Fruit fly (Drosophila melanogaster): ENCODE data around the gene CG42237.
A peak's percentile ranks its signal among the peaks of the same experiment; 100 is the strongest.

DNA sequence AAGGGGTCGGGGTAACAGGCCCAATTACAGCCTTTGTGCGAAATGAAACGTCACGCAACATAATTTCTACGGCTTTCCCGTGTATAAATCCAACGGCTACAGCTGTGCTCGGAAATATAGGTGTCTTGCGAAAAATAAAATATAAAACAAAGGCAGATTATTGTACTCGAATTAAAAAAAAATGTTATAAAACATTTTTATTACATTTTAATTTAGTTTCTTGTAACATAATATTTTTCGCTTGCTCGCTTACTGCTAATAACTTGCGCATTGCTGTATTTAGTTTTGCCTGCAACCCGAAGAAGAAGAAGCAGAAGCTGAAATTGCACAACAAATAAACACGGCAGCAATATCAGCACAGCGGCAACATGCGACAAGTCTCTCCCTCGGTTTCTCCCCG lies 28.2 kb downstream of the CG42237 start:
- TF ChIP-seq Abd-B (GFP tag; optimal IDR thresholded peaks at IDR 0.05), result no peak
- TF ChIP-seq Dfd (GFP tag; optimal IDR thresholded peaks at IDR 0.05), result no peak
- peak; percentile 46 for TF ChIP-seq fru (GFP tag; optimal IDR thresholded peaks at IDR 0.05)
- TF ChIP-seq OdsH (GFP tag; optimal IDR thresholded peaks at IDR 0.05), result peak; percentile 27
- TF ChIP-seq Myc (optimal IDR thresholded peaks at IDR 0.05), result no peak
- TF ChIP-seq usp (GFP tag; optimal IDR thresholded peaks at IDR 0.05), result no peak
- no peak for TF ChIP-seq Jra (GFP tag; optimal IDR thresholded peaks at IDR 0.05)
- TF ChIP-seq Vsx2 (GFP tag; optimal IDR thresholded peaks at IDR 0.05; ENCODE audit: partially characterized antibody), result no peak
- TF ChIP-seq h (GFP tag; optimal IDR thresholded peaks at IDR 0.05), result peak; percentile 53
- TF ChIP-seq pan (optimal IDR thresholded peaks at IDR 0.05), result no peak
- no peak for TF ChIP-seq CG9705 (GFP tag; optimal IDR thresholded peaks at IDR 0.05)
- no peak for TF ChIP-seq Rel (GFP tag; optimal IDR thresholded peaks at IDR 0.05)
- no peak for TF ChIP-seq Rel (tag; optimal IDR thresholded peaks at IDR 0.05)

All from whole organism, wandering third instar larva.